Worm (Caenorhabditis elegans) whole organism, mixed stage, embryonic: ENCODE results near the gene Y45F10D.15.

Source experiments
- bed-3 ChIP-seq: fragments of 200-800 bp; sonication (Bioruptor generic); optimal IDR thresholded peaks from 3 replicates; lab custom pipeline; 2018; ENCODE audit warnings: mild to moderate bottlenecking, missing genetic modification characterization, moderate library complexity, missing compliant biosample characterization
- blmp-1 ChIP-seq: fragments of 150-350 bp; optimal IDR thresholded peaks from 2 replicates; lab custom pipeline; 2014; ENCODE audit warnings: missing biosample characterization, missing genetic modification characterization
- ceh-39 ChIP-seq: fragments of 150-350 bp; optimal IDR thresholded peaks from 2 replicates; lab custom pipeline; 2014; ENCODE audit warnings: missing biosample characterization, missing genetic modification characterization
- elt-3 ChIP-seq: fragments of 150-350 bp; optimal IDR thresholded peaks from 2 replicates; lab custom pipeline; 2014; ENCODE audit warnings: missing biosample characterization, missing genetic modification characterization
- lin-32 ChIP-seq: fragments of 200-800 bp; sonication (Bioruptor generic); optimal IDR thresholded peaks from 2 replicates; lab custom pipeline; 2018; ENCODE audit warnings: mild to moderate bottlenecking, missing genetic modification characterization, missing compliant biosample characterization
- mep-1 ChIP-seq: fragments of 150-350 bp; optimal IDR thresholded peaks from 2 replicates; lab custom pipeline; 2017; ENCODE audit warnings: missing biosample characterization, missing genetic modification reagents, missing genetic modification characterization, inconsistent platforms
- nhr-12 ChIP-seq: fragments of 150-350 bp; optimal IDR thresholded peaks from 2 replicates; lab custom pipeline; 2014; ENCODE audit warnings: missing biosample characterization, missing genetic modification characterization
- pha-4 ChIP-seq: fragments of 150-350 bp; optimal IDR thresholded peaks from 2 replicates; lab custom pipeline; 2018; ENCODE audit warnings: missing biosample characterization, missing genetic modification reagents, missing genetic modification characterization
- snpc-4 ChIP-seq: fragments of 150-350 bp; optimal IDR thresholded peaks from 2 replicates; lab custom pipeline; 2014; ENCODE audit warnings: missing biosample characterization, missing genetic modification characterization
- ztf-11 ChIP-seq: fragments of 150-350 bp; optimal IDR thresholded peaks from 2 replicates; lab custom pipeline; 2014; ENCODE audit warnings: missing biosample characterization, missing genetic modification characterization

ce11 chrIV:13870085-13870484, 49.3 kb upstream of the Y45F10D.15 start:
- TF ChIP-seq blmp-1 (tag; lab: Kevin White, UChicago) (no peak), pha-4 (no peak), nhr-12 (tag; lab: Kevin White, UChicago) (no peak), elt-3 (tag; lab: Kevin White, UChicago) (no peak), lin-32 (no peak), snpc-4 (tag; lab: Kevin White, UChicago) (no peak), bed-3 (GFP tag; lab: Kevin White, UChicago) (no peak), ztf-11 (tag; lab: Kevin White, UChicago) (no peak), mep-1 (tag; lab: Kevin White, UChicago) (no peak), ceh-39 (no peak)
